Worm (Caenorhabditis elegans) whole organism, early embryonic: Measurements from ENCODE around the gene faah-1.

Experiments used
- F13C5.2 ChIP-seq: sonication (generic microtip); optimal IDR thresholded peaks from 2 replicates; lab custom pipeline; 2017; ENCODE audit warnings: mild to moderate bottlenecking, missing genetic modification characterization, inconsistent platforms, missing compliant biosample characterization
- aly-1 ChIP-seq: sonication (generic microtip); optimal IDR thresholded peaks from 2 replicates; lab custom pipeline; 2016; ENCODE audit warnings: missing genetic modification characterization, missing compliant biosample characterization
- ama-1 ChIP-seq: fragments of 150-350 bp; optimal IDR thresholded peaks from 2 replicates; lab custom pipeline; 2014
- ceh-13 ChIP-seq: fragments of 200-800 bp; sonication (Bioruptor generic); optimal IDR thresholded peaks from 2 replicates; lab custom pipeline; 2018; ENCODE audit warnings: mild to moderate bottlenecking, missing genetic modification characterization, missing compliant biosample characterization
- ets-7 ChIP-seq: sonication (generic microtip); optimal IDR thresholded peaks from 2 replicates; lab custom pipeline; 2016; ENCODE audit warnings: missing genotype, missing genetic modification characterization, missing compliant biosample characterization
- flt-1 ChIP-seq: fragments of 200-800 bp; sonication (Bioruptor generic); IDR thresholded peaks from 2 replicates; pipeline ENCODE4 v1.3.6; 2022; ENCODE audit warnings: missing genetic modification characterization, missing compliant biosample characterization
- hmbx-1 ChIP-seq: sonication (generic microtip); optimal IDR thresholded peaks from 2 replicates; lab custom pipeline; 2016; ENCODE audit warnings: mild to moderate bottlenecking, missing genetic modification characterization, missing compliant biosample characterization
- hmg-4 ChIP-seq: fragments of 200-800 bp; sonication (Bioruptor generic); optimal IDR thresholded peaks from 2 replicates; lab custom pipeline; 2018; ENCODE audit warnings: mild to moderate bottlenecking, missing genetic modification characterization, missing compliant biosample characterization
- hnd-1 ChIP-seq: sonication (generic microtip); optimal IDR thresholded peaks from 2 replicates; lab custom pipeline; 2016; ENCODE audit warnings: missing genetic modification characterization, missing compliant biosample characterization
- sea-1 ChIP-seq: fragments of 200-800 bp; sonication (Bioruptor generic); conservative IDR thresholded peaks from 2 replicates; pipeline ENCODE4 v1.3.6; 2022; ENCODE audit warnings: missing genetic modification characterization, missing compliant biosample characterization
- tbx-37 ChIP-seq: fragments of 200-800 bp; sonication (Bioruptor generic); conservative IDR thresholded peaks from 2 replicates; pipeline ENCODE4 v1.3.6; 2022; ENCODE audit warnings: missing genetic modification reagents, missing genetic modification characterization, missing compliant biosample characterization
- tra-4 ChIP-seq: sonication (generic microtip); optimal IDR thresholded peaks from 2 replicates; lab custom pipeline; 2017; ENCODE audit warnings: missing genetic modification characterization, missing compliant biosample characterization

- TF ChIP-seq F13C5.2 (no peak), tra-4 (tag; lab: Kevin White, UChicago) (no peak), ama-1 (no peak), hnd-1 (tag; lab: Kevin White, UChicago) (no peak), flt-1 (no peak), hmbx-1 (no peak), sea-1 (GFP tag; lab: Robert Waterston, UW) (no peak), hmg-4 (GFP tag; lab: Kevin White, UChicago) (no peak), ceh-13 (GFP tag; lab: Kevin White, UChicago) (no peak), aly-1 (tag; lab: Kevin White, UChicago) (no peak), tbx-37 (no peak), ets-7 (no peak)
These were observed 6.0 kb upstream of the faah-1 start for ce11 chrIV:8153163-8153562.
